Worm (Caenorhabditis elegans) whole organism, early embryonic: Measurements from ENCODE around the gene ZC443.7.

ENCODE experiments used
- ama-1 ChIP-seq: fragments of 150-350 bp; optimal IDR thresholded peaks from 2 replicates; lab custom pipeline; 2014
- flt-1 ChIP-seq: fragments of 200-800 bp; sonication (Bioruptor generic); IDR thresholded peaks from 2 replicates; pipeline ENCODE4 v1.3.6; 2022; ENCODE audit warnings: missing genetic modification characterization, missing compliant biosample characterization
- hmbx-1 ChIP-seq: sonication (generic microtip); optimal IDR thresholded peaks from 2 replicates; lab custom pipeline; 2016; ENCODE audit warnings: mild to moderate bottlenecking, missing genetic modification characterization, missing compliant biosample characterization
- hnd-1 ChIP-seq: sonication (generic microtip); optimal IDR thresholded peaks from 2 replicates; lab custom pipeline; 2016; ENCODE audit warnings: missing genetic modification characterization, missing compliant biosample characterization
- tbx-11 ChIP-seq: fragments of 200-800 bp; sonication (Bioruptor generic); IDR thresholded peaks from 2 replicates; pipeline ENCODE4 v1.3.6; 2022; ENCODE audit warnings: missing genetic modification characterization, missing compliant biosample characterization
- tra-4 ChIP-seq: sonication (generic microtip); optimal IDR thresholded peaks from 2 replicates; lab custom pipeline; 2017; ENCODE audit warnings: missing genetic modification characterization, missing compliant biosample characterization

ce11 chrV:12849736-12850135 lies 43.4 kb downstream of the ZC443.7 start, which contains the start of gene C44H9.5:
- TF ChIP-seq ama-1 (lab: Kevin White, UChicago) (no peak), tra-4 (tag; lab: Kevin White, UChicago) (no peak), hnd-1 (tag; lab: Kevin White, UChicago) (no peak), tbx-11 (no peak), hmbx-1 (tag; lab: Kevin White, UChicago) (no peak), flt-1 (GFP tag; lab: Robert Waterston, UW) (no peak)
